Fruit fly (Drosophila melanogaster) whole organism: ENCODE results near the gene Pkc98E.

Source experiments
- CG8478 ChIP-seq: fragments of >200 bp; optimal IDR thresholded peaks from 2 replicates; lab custom pipeline; 2018; ENCODE audit warnings: inconsistent platforms
- pan ChIP-seq: fragments of >200 bp; optimal IDR thresholded peaks from 2 replicates; lab custom pipeline; 2017
- psq ChIP-seq: fragments of >200 bp; optimal IDR thresholded peaks from 2 replicates; lab custom pipeline; 2017
- usp ChIP-seq: fragments of >200 bp; optimal IDR thresholded peaks from 2 replicates; lab custom pipeline; 2017; ENCODE audit warnings: missing biosample characterization, missing genetic modification characterization, mixed read lengths

dm6 chr3R:29075631-29076398 lies 36.9 kb downstream of the Pkc98E start:
- no peak for TF ChIP-seq psq
- TF ChIP-seq usp, result no peak
- TF ChIP-seq CG8478 (lab: Kevin White, UChicago), result no peak
- TF ChIP-seq pan (lab: Kevin White, UChicago), result no peak
